Fruit fly (Drosophila melanogaster): Measurements from ENCODE around the gene Cds.

The Cds gene

DNA sequence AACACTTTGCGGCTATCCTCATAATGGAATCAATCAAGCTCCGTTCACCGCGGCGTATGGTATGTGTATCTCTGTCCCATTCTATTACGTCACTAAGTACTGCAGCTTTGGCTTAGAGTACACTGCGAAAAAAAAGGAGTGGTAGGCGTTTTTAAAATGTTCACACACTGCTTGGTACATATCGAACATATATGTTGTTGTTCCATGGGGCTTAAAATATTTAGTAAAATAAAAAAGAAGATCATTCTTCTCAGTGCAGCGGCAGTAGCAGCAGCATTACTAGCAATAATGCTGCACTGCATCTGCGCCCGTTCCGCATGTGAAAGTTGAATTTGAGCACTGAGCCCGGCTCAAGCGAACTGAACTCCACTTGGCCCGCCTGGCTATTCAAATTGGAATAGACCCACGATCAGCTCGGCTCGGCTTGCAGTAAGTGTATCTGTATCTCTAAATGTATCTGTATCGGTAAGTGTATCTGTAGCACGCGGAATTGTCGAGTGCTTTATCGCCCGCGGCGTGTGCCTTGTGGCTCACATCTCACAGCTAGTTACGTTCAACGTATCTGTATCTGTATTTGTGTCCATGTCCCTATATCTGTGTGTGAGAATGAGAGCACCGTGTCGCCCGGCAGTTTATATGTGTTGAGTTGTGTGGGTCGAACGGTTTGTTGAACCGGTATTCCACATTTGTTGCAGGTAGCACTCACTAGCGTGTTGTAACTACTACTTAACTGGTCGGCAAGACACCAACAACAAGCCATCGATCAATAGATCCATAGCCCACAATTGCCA lies 25.8 kb downstream of the Cds start (continued):
- peak; percentile 43 for TF ChIP-seq ewg (GFP tag; optimal IDR thresholded peaks at IDR 0.05)
- TF ChIP-seq CG11247 (GFP tag; IDR thresholded peaks at IDR 0.05), result no peak; the same call in 1 of the 2 replicates
- peak; percentile 32 for TF ChIP-seq CG8388 (GFP tag; optimal IDR thresholded peaks at IDR 0.05)
- TF ChIP-seq CG16815 (GFP tag; optimal IDR thresholded peaks at IDR 0.05), result no peak
- peak; percentile 57 for TF ChIP-seq NfI (GFP tag; optimal IDR thresholded peaks at IDR 0.05)
- peak; percentile 52; the same call in 1 of the 2 replicates for TF ChIP-seq CG5953 (GFP tag; IDR thresholded peaks at IDR 0.05)
- peak; percentile 62 for TF ChIP-seq tio (GFP tag; optimal IDR thresholded peaks at IDR 0.05)
- peak; percentile 59 for TF ChIP-seq CG2875 (GFP tag; optimal IDR thresholded peaks at IDR 0.05)
- TF ChIP-seq Pdp1 (GFP tag; optimal IDR thresholded peaks at IDR 0.05), result peak in 1 of 2 experiments; percentile 63
- TF ChIP-seq CG12659 (GFP tag; optimal IDR thresholded peaks at IDR 0.05), result peak; percentile 58
- no peak for TF ChIP-seq knrl (GFP tag; IDR thresholded peaks at IDR 0.05; ENCODE audit: partially characterized antibody)
- peak; percentile 32; the same call in 1 of the 3 replicates for TF ChIP-seq gce (GFP tag; IDR thresholded peaks at IDR 0.05)
- TF ChIP-seq aop (GFP tag; IDR thresholded peaks at IDR 0.05), result no peak
- TF ChIP-seq CG14441 (GFP tag; IDR thresholded peaks at IDR 0.05), result peak; percentile 66
- peak; percentile 57 for TF ChIP-seq CG14050 (GFP tag; IDR thresholded peaks at IDR 0.05)
- peak; percentile 41 for TF ChIP-seq Meics (GFP tag; optimal IDR thresholded peaks at IDR 0.05)
- TF ChIP-seq CG10979 (tag; optimal IDR thresholded peaks at IDR 0.05), result peak; percentile 61
- peak; percentile 58 for TF ChIP-seq Rx (GFP tag; IDR thresholded peaks at IDR 0.05)
- TF ChIP-seq Kr (GFP tag; optimal IDR thresholded peaks at IDR 0.05), result no peak
- TF ChIP-seq CG8924 (tag; optimal IDR thresholded peaks at IDR 0.05), result peak; percentile 38
- TF ChIP-seq Doc3 (GFP tag; IDR thresholded peaks at IDR 0.05; ENCODE audit: partially characterized antibody), result no peak
- peak; percentile 80 for TF ChIP-seq dmrt99B (tag; optimal IDR thresholded peaks at IDR 0.05)
- peak; percentile 30 for TF ChIP-seq CG12219 (GFP tag; optimal IDR thresholded peaks at IDR 0.05)
- peak; percentile 22; the same call in 1 of the 2 replicates for TF ChIP-seq Rfx (GFP tag; IDR thresholded peaks at IDR 0.05)
- TF ChIP-seq CG32772 (GFP tag; IDR thresholded peaks at IDR 0.05), result peak; percentile 57
- peak; percentile 41 for TF ChIP-seq CG1602 (GFP tag; optimal IDR thresholded peaks at IDR 0.05)
- TF ChIP-seq Hsf (GFP tag; optimal IDR thresholded peaks at IDR 0.05), result peak; percentile 44
- TF ChIP-seq CG3163 (GFP tag; optimal IDR thresholded peaks at IDR 0.05), result no peak
- no peak for TF ChIP-seq CG12299 (tag; optimal IDR thresholded peaks at IDR 0.05)
- 0 out of 2 replicates have a peak, but pooled peaks have one; percentile 31 for TF ChIP-seq CG14014 (GFP tag; IDR thresholded peaks at IDR 0.05)
- no peak for TF ChIP-seq nerfin-2 (GFP tag; IDR thresholded peaks at IDR 0.05; ENCODE audit: partially characterized antibody)

DNA sequence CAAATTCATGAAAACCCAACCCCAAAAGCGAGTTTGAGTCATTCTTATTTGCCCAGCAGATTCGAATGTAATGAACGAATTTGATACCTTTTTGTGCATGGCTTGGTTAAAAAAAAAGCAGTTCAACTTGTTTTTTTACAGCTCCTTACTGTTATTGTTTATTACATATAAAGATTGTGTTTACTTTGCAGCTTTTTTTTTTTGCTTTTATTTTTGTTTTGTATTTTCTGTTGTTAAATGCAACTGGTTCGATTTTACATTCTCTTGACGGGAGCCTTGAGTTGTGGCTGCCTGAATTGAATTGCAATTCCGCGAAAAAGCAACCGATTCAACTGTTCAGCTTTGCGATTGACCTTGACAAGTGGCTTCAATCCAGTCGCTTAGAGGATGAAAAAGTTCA lies 27.0 kb downstream of the Cds start:
- TF ChIP-seq CG12744 (GFP tag; optimal IDR thresholded peaks at IDR 0.05) (no peak), nom (GFP tag; optimal IDR thresholded peaks at IDR 0.05) (peak; percentile 62)

DNA sequence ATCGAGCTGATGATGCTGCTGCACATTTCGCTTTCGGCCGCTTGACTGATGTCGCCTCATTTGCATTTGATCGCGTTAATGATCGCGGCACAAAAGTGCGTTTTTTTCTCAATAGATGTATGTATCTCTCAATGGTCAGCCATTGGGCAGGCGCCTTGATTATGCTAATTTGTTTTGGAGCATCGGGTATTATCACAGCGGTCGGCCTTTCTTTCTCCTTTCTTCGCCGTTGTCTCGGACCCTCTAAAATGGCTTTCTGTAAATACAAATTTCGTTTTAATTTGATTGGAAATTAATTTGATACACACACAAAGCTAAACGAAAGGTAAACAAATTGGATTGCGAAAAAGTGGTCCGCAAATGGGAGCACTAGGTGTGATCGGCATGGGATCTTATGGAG lies 27.8 kb downstream of the Cds start:
- TF ChIP-seq al (GFP tag; IDR thresholded peaks at IDR 0.05) (no peak), CG18262 (tag; optimal IDR thresholded peaks at IDR 0.05) (no peak), vvl (GFP tag; IDR thresholded peaks at IDR 0.05) (peak; percentile 79; the same call in 1 of the 2 replicates), Awh (GFP tag; IDR thresholded peaks at IDR 0.05) (0 out of 2 replicates have a peak, but pooled peaks have one; percentile 5), Stat92E (GFP tag; optimal IDR thresholded peaks at IDR 0.05) (no peak), abd-A (tag; optimal IDR thresholded peaks at IDR 0.05) (peak; percentile 59), oc (tag; optimal IDR thresholded peaks at IDR 0.05) (peak; percentile 79), kah (GFP tag; optimal IDR thresholded peaks at IDR 0.05) (no peak), fd102C (GFP tag; optimal IDR thresholded peaks at IDR 0.05) (no peak), Vsx1 (GFP tag; optimal IDR thresholded peaks at IDR 0.05) (peak; percentile 8), gsb-n (tag; optimal IDR thresholded peaks at IDR 0.05) (peak; percentile 7), MBD-R2 (GFP tag; IDR thresholded peaks at IDR 0.05) (no peak), CG18011 (GFP tag; optimal IDR thresholded peaks at IDR 0.05) (no peak), sqz (GFP tag; optimal IDR thresholded peaks at IDR 0.05) (peak; percentile 27), cato (GFP tag; optimal IDR thresholded peaks at IDR 0.05; ENCODE audit: borderline replicate concordance) (no peak)
